In the genomic region with DNA sequence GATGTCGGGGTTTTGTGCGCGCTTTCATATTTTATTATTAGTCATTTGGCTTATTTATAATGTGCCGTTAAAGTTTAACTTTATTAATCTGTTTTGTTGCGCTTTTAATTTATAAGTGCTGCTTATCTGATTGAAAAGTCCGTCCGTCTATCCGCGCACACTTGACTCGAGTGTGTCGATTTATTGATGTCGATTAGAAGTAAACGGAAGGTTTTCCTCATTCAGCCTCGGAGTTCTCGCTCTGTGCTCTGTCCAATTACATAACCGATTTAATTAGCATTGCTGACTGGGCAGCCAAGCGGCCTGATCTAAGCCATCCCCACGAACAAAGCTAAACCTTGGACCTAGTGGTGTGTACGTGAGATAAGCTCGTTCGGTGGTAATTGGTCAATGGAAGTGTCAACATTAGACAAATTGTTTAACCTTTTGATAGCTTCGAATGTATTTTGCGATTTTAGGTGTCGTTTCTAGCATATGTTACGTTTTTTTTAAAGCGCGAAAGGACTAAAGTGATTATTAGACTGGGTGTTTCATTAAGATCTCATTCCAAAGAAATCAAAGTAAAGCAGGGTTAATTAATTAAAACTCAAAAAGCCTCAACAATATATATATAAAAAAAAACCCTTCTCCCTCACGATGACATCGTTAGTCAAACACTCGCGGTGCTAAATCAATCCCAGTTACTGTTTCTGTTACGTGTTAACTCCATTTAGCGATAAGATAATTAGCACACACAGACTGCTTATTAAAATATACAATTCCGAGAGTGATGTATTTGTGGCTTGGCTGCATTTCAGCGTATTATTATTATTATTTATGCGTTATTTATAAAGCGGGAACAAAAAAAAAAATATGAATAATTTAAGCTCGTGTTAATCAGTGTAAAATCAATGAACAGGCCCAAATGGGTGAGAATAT, we compare ENCODE assay signal across 1 fruit fly cellular context.
TF ChIP-seq lines count a peak whose summit lies in the region.

No protein-coding gene starts in this region.

TF ChIP-seq in whole organism, embryonic, 481 proteins besides CTCF, POLR2A, EP300 and RAD21 (continued from another document):
- TF ChIP-seq CG3838 (GFP tag; optimal IDR thresholded peaks at IDR 0.05; lab: Kevin White, UChicago) (no peak), wor (GFP tag; IDR thresholded peaks at IDR 0.05; lab: Robert Waterston, UW) (no peak), CG12299 (tag; optimal IDR thresholded peaks at IDR 0.05; lab: Kevin White, UChicago) (no peak), Hsf (GFP tag; optimal IDR thresholded peaks at IDR 0.05; lab: Kevin White, UChicago) (no peak), ci (GFP tag; IDR thresholded peaks at IDR 0.05; lab: Robert Waterston, UW) (no peak), HHEX (GFP tag; optimal IDR thresholded peaks at IDR 0.05; lab: Kevin White, UChicago) (peak; percentile 19), HLH4C (GFP tag; IDR thresholded peaks at IDR 0.05; lab: Robert Waterston, UW; ENCODE audit: partially characterized antibody) (no peak), CG34376 (GFP tag; optimal IDR thresholded peaks at IDR 0.05; lab: Kevin White, UChicago) (peak; percentile 45), Spps (tag; optimal IDR thresholded peaks at IDR 0.05; lab: Kevin White, UChicago) (no peak), Deaf1 (tag; optimal IDR thresholded peaks at IDR 0.05; lab: Kevin White, UChicago) (no peak), gcm (GFP tag; optimal IDR thresholded peaks at IDR 0.05; lab: Kevin White, UChicago) (no peak), CHES-1-like (GFP tag; optimal IDR thresholded peaks at IDR 0.05; lab: Kevin White, UChicago) (no peak), CG17328 (GFP tag; IDR thresholded peaks at IDR 0.05; lab: Robert Waterston, UW) (no peak), CG10462 (GFP tag; optimal IDR thresholded peaks at IDR 0.05; lab: Kevin White, UChicago) (no peak), CG32772 (GFP tag; IDR thresholded peaks at IDR 0.05; lab: Robert Waterston, UW) (no peak), Xrp1 (GFP tag; IDR thresholded peaks at IDR 0.05; lab: Robert Waterston, UW) (no peak), unc-4 (GFP tag; IDR thresholded peaks at IDR 0.05; lab: Robert Waterston, UW; ENCODE audit: partially characterized antibody) (no peak), ATbp (GFP tag; optimal IDR thresholded peaks at IDR 0.05; lab: Kevin White, UChicago) (no peak), CG10543 (GFP tag; optimal IDR thresholded peaks at IDR 0.05; lab: Kevin White, UChicago) (no peak), corto (GFP tag; optimal IDR thresholded peaks at IDR 0.05; lab: Kevin White, UChicago) (no peak), Blimp-1 (GFP tag; optimal IDR thresholded peaks at IDR 0.05; lab: Kevin White, UChicago) (no peak), vnd (GFP tag; IDR thresholded peaks at IDR 0.05; lab: Robert Waterston, UW; ENCODE audit: partially characterized antibody) (peak; percentile 65), CG15269 (tag; optimal IDR thresholded peaks at IDR 0.05; lab: Kevin White, UChicago) (peak; percentile 20), CG17359 (tag; optimal IDR thresholded peaks at IDR 0.05; lab: Kevin White, UChicago) (no peak), CG15514 (GFP tag; optimal IDR thresholded peaks at IDR 0.05; lab: Kevin White, UChicago) (no peak), CG5245 (GFP tag; optimal IDR thresholded peaks at IDR 0.05; lab: Kevin White, UChicago) (no peak), CG1233 (GFP tag; optimal IDR thresholded peaks at IDR 0.05; lab: Kevin White, UChicago) (no peak), tin (GFP tag; optimal IDR thresholded peaks at IDR 0.05; lab: Kevin White, UChicago) (no peak), CG13775 (GFP tag; optimal IDR thresholded peaks at IDR 0.05; lab: Kevin White, UChicago) (no peak), HLH3B (GFP tag; IDR thresholded peaks at IDR 0.05; lab: Robert Waterston, UW) (no peak), otp (GFP tag; IDR thresholded peaks at IDR 0.05; lab: Robert Waterston, UW) (no peak), Awh (GFP tag; IDR thresholded peaks at IDR 0.05; lab: Robert Waterston, UW) (no peak), CG13123 (GFP tag; optimal IDR thresholded peaks at IDR 0.05; lab: Kevin White, UChicago) (no peak), pho (GFP tag; optimal IDR thresholded peaks at IDR 0.05; lab: Kevin White, UChicago) (no peak), Myb (GFP tag; optimal IDR thresholded peaks at IDR 0.05; lab: Kevin White, UChicago) (no peak), CG10267 (tag; optimal IDR thresholded peaks at IDR 0.05; lab: Kevin White, UChicago) (no peak), CG11560 (tag; IDR thresholded peaks at IDR 0.05; lab: Robert Waterston, UW) (no peak), emc (GFP tag; optimal IDR thresholded peaks at IDR 0.05; lab: Kevin White, UChicago) (no peak), sim (GFP tag; IDR thresholded peaks at IDR 0.05; lab: Robert Waterston, UW) (no peak), stc (GFP tag; IDR thresholded peaks at IDR 0.05; lab: Robert Waterston, UW) (no peak), Sry-δ (GFP tag; optimal IDR thresholded peaks at IDR 0.05; lab: Kevin White, UChicago) (no peak), CG10979 (tag; optimal IDR thresholded peaks at IDR 0.05; lab: Kevin White, UChicago) (no peak), zfh2 (GFP tag; optimal IDR thresholded peaks at IDR 0.05; lab: Kevin White, UChicago) (no peak), Taf1 (GFP tag; IDR thresholded peaks at IDR 0.05; lab: Robert Waterston, UW) (no peak), Abd-B (GFP tag; optimal IDR thresholded peaks at IDR 0.05; lab: Kevin White, UChicago) (no peak), shn (GFP tag; optimal IDR thresholded peaks at IDR 0.05; lab: Kevin White, UChicago) (no peak), CG13894 (tag; optimal IDR thresholded peaks at IDR 0.05; lab: Kevin White, UChicago) (no peak), CG12744 (GFP tag; optimal IDR thresholded peaks at IDR 0.05; lab: Kevin White, UChicago) (no peak), NFAT (GFP tag; IDR thresholded peaks at IDR 0.05; lab: Robert Waterston, UW) (no peak), ash1 (GFP tag; optimal IDR thresholded peaks at IDR 0.05; lab: Kevin White, UChicago) (no peak), NK7.1 (GFP tag; optimal IDR thresholded peaks at IDR 0.05; lab: Kevin White, UChicago) (no peak), grau (tag; optimal IDR thresholded peaks at IDR 0.05; lab: Kevin White, UChicago) (peak; percentile 22), CG8944 (GFP tag; optimal IDR thresholded peaks at IDR 0.05; lab: Kevin White, UChicago) (no peak), Sox100B (GFP tag; optimal IDR thresholded peaks at IDR 0.05; lab: Kevin White, UChicago) (no peak), zfh1 (GFP tag; IDR thresholded peaks at IDR 0.05; lab: Robert Waterston, UW) (no peak), Max (GFP tag; optimal IDR thresholded peaks at IDR 0.05; lab: Kevin White, UChicago) (no peak), CG3726 (GFP tag; IDR thresholded peaks at IDR 0.05; lab: Robert Waterston, UW) (no peak), BEAF-32 (GFP tag; optimal IDR thresholded peaks at IDR 0.05; lab: Kevin White, UChicago) (peak; percentile 48), pb (GFP tag; optimal IDR thresholded peaks at IDR 0.05; lab: Kevin White, UChicago) (no peak), CG3407 (GFP tag; optimal IDR thresholded peaks at IDR 0.05; lab: Kevin White, UChicago) (no peak), CG1602 (GFP tag; optimal IDR thresholded peaks at IDR 0.05; lab: Kevin White, UChicago) (no peak), CG14667 (GFP tag; IDR thresholded peaks at IDR 0.05; lab: Robert Waterston, UW) (no peak), knrl (GFP tag; IDR thresholded peaks at IDR 0.05; lab: Robert Waterston, UW; ENCODE audit: partially characterized antibody) (no peak), Sox102F (GFP tag; optimal IDR thresholded peaks at IDR 0.05; lab: Kevin White, UChicago) (no peak), CG5953 (GFP tag; IDR thresholded peaks at IDR 0.05; lab: Robert Waterston, UW) (no peak), z (GFP tag; IDR thresholded peaks at IDR 0.05; lab: Robert Waterston, UW) (0 out of 3 replicates have a peak, but pooled peaks have one; percentile 42), Ets65A (GFP tag; lab: Kevin White, UChicago) (no peak), gro (GFP tag; optimal IDR thresholded peaks at IDR 0.05; lab: Kevin White, UChicago) (peak; percentile 51), CG11093 (GFP tag; IDR thresholded peaks at IDR 0.05; lab: Robert Waterston, UW) (no peak), CG12659 (GFP tag; optimal IDR thresholded peaks at IDR 0.05; lab: Kevin White, UChicago) (peak; percentile 11), esg (GFP tag; conservative IDR thresholded peaks at IDR 0.05; lab: Robert Waterston, UW) (no peak)
